Fruit fly (Drosophila melanogaster) whole organism, embryonic: ENCODE data around the gene CG11980.

Source experiments
- Antp ChIP-seq: fragments of 200-800 bp; sonication (Bioruptor generic); optimal IDR thresholded peaks from 3 replicates; lab custom pipeline; 2016; ENCODE audit warnings: missing biosample characterization, missing genetic modification characterization
- Atf3 ChIP-seq: fragments of 200-800 bp; sonication (Bioruptor generic); optimal IDR thresholded peaks from 3 replicates; lab custom pipeline; 2016; ENCODE audit warnings: missing biosample characterization, missing genetic modification characterization
- CG10979 ChIP-seq: fragments of 200-800 bp; sonication (Bioruptor generic); optimal IDR thresholded peaks from 2 replicates; lab custom pipeline; 2018; ENCODE audit warnings: missing biosample characterization, mild to moderate bottlenecking, missing genetic modification characterization, moderate library complexity
- CG11247 ChIP-seq: fragments of 200-800 bp; sonication (Bioruptor generic); IDR thresholded peaks from 2 replicates; pipeline ENCODE4 v1.3.6; 2022; ENCODE audit warnings: missing biosample characterization, missing genetic modification characterization
- CG1233 ChIP-seq: fragments of 200-800 bp; sonication (Bioruptor generic); optimal IDR thresholded peaks from 4 replicates; lab custom pipeline; 2018; ENCODE audit warnings: missing biosample characterization, mild to moderate bottlenecking, missing genetic modification characterization
- CG17328 ChIP-seq: fragments of 200-800 bp; sonication (Bioruptor generic); IDR thresholded peaks from 2 replicates; pipeline ENCODE4 v1.3.6; 2022; ENCODE audit warnings: missing biosample characterization, missing genetic modification characterization
- CG17361 ChIP-seq: fragments of 200-800 bp; sonication (Bioruptor generic); IDR thresholded peaks from 3 replicates; pipeline ENCODE4 v1.3.6; 2022; ENCODE audit warnings: missing biosample characterization, missing genetic modification characterization
- CG18262 ChIP-seq: fragments of 200-800 bp; optimal IDR thresholded peaks from 3 replicates; lab custom pipeline; 2019; ENCODE audit warnings: missing biosample characterization, mild to moderate bottlenecking, missing genetic modification characterization, moderate library complexity
- CG18764 ChIP-seq: fragments of 200-800 bp; sonication (Bioruptor generic); optimal IDR thresholded peaks from 3 replicates; lab custom pipeline; 2016; ENCODE audit warnings: missing biosample characterization, missing genetic modification characterization
- CG30431 ChIP-seq: fragments of 200-800 bp; sonication (Bioruptor generic); optimal IDR thresholded peaks from 2 replicates; lab custom pipeline; 2017; ENCODE audit warnings: missing biosample characterization, missing genetic modification characterization
- CG3407 ChIP-seq: fragments of 200-800 bp; sonication (Bioruptor generic); optimal IDR thresholded peaks from 2 replicates; lab custom pipeline; 2018; ENCODE audit warnings: missing biosample characterization, mild to moderate bottlenecking, missing genetic modification characterization
- CG3838 ChIP-seq: fragments of 200-800 bp; sonication (Bioruptor generic); optimal IDR thresholded peaks from 3 replicates; lab custom pipeline; 2016; ENCODE audit warnings: missing biosample characterization, missing genetic modification characterization
- CG4707 ChIP-seq: fragments of 200-800 bp; sonication (Bioruptor generic); optimal IDR thresholded peaks from 2 replicates; lab custom pipeline; 2018; ENCODE audit warnings: missing biosample characterization, mild to moderate bottlenecking, missing genetic modification characterization, moderate library complexity
- CG6689 ChIP-seq: fragments of 200-800 bp; sonication (Bioruptor generic); IDR thresholded peaks from 2 replicates; pipeline ENCODE4 v1.3.6; 2022; ENCODE audit warnings: missing biosample characterization, missing genetic modification characterization
- CG6854 ChIP-seq: fragments of 200-800 bp; sonication (Bioruptor generic); optimal IDR thresholded peaks from 3 replicates; lab custom pipeline; 2017; ENCODE audit warnings: missing biosample characterization, mild to moderate bottlenecking, missing genetic modification characterization
- CG7372 ChIP-seq: fragments of 200-800 bp; sonication (Bioruptor generic); IDR thresholded peaks from 2 replicates; pipeline ENCODE4 v1.3.6; 2022; ENCODE audit warnings: missing biosample characterization, missing genetic modification characterization
- CG7987 ChIP-seq: fragments of 200-800 bp; sonication (Bioruptor generic); optimal IDR thresholded peaks from 2 replicates; lab custom pipeline; 2018; ENCODE audit warnings: missing biosample characterization, mild to moderate bottlenecking, missing genetic modification characterization, moderate library complexity
- CG8290 ChIP-seq, 3 experiments: fragments of 200-800 bp; sonication (Bioruptor generic); optimal IDR thresholded peaks; 2 replicates each; lab custom pipeline; 2016 to 2019; ENCODE audit warnings: missing biosample characterization in 3 of 3, missing genetic modification characterization in 3 of 3, mild to moderate bottlenecking in 2 of 3, moderate library complexity in 1 of 3
- CTCF ChIP-seq: fragments of 200-800 bp; sonication (Bioruptor generic); optimal IDR thresholded peaks from 2 replicates; lab custom pipeline; 2017; ENCODE audit warnings: missing biosample characterization, mild to moderate bottlenecking, missing genetic modification characterization, moderate library complexity
- Camta ChIP-seq: fragments of 200-800 bp; sonication (Bioruptor generic); optimal IDR thresholded peaks from 2 replicates; lab custom pipeline; 2016; ENCODE audit warnings: missing biosample characterization, missing genetic modification characterization
- GATAe ChIP-seq: fragments of 200-800 bp; sonication (Bioruptor generic); conservative IDR thresholded peaks from 2 replicates; pipeline ENCODE4 v1.3.6; 2022; ENCODE audit warnings: missing biosample characterization, missing genetic modification characterization
- Hand ChIP-seq: fragments of 200-800 bp; sonication (Bioruptor generic); optimal IDR thresholded peaks from 2 replicates; lab custom pipeline; 2017; ENCODE audit warnings: mild to moderate bottlenecking, missing biosample characterization, missing genetic modification reagents, missing genetic modification characterization
- Hr39 ChIP-seq: fragments of >200 bp; optimal IDR thresholded peaks from 2 replicates; lab custom pipeline; 2017
- Lpt ChIP-seq: fragments of >200 bp; optimal IDR thresholded peaks from 2 replicates; lab custom pipeline; 2018; ENCODE audit warnings: missing biosample characterization, missing genetic modification characterization
- Max ChIP-seq: fragments of 200-800 bp; sonication (Bioruptor generic); optimal IDR thresholded peaks from 2 replicates; lab custom pipeline; 2016; ENCODE audit warnings: missing biosample characterization, mild to moderate bottlenecking, missing genetic modification characterization
- Meics ChIP-seq: fragments of 200-800 bp; sonication (Bioruptor generic); optimal IDR thresholded peaks from 2 replicates; lab custom pipeline; 2017; ENCODE audit warnings: missing biosample characterization, mild to moderate bottlenecking, missing genetic modification characterization
- NC2α ChIP-seq: fragments of 200-800 bp; sonication (Bioruptor generic); optimal IDR thresholded peaks from 2 replicates; lab custom pipeline; 2016; ENCODE audit warnings: missing biosample characterization, missing genetic modification characterization
- NC2β ChIP-seq: fragments of 200-800 bp; sonication (Bioruptor generic); optimal IDR thresholded peaks from 2 replicates; lab custom pipeline; 2016; ENCODE audit warnings: missing biosample characterization, missing genetic modification characterization
- Nf-YB ChIP-seq: fragments of 200-800 bp; sonication (Bioruptor generic); optimal IDR thresholded peaks from 3 replicates; lab custom pipeline; 2019; ENCODE audit warnings: missing biosample characterization, mild to moderate bottlenecking, missing genetic modification characterization, moderate library complexity
- Oli ChIP-seq: fragments of 200-800 bp; sonication (Bioruptor generic); optimal IDR thresholded peaks from 2 replicates; lab custom pipeline; 2018; ENCODE audit warnings: missing biosample characterization, mild to moderate bottlenecking, missing genetic modification characterization, moderate library complexity
- Sry-δ ChIP-seq: fragments of 200-800 bp; sonication (Bioruptor generic); optimal IDR thresholded peaks from 2 replicates; lab custom pipeline; 2016; ENCODE audit warnings: missing biosample characterization, missing genetic modification characterization
- Trl ChIP-seq, 3 experiments: fragments of >200 bp in 2 of 3; fragments of 200-800 bp in 1 of 3; sonication (Bioruptor generic) in 1 of 3; optimal IDR thresholded peaks; 2 replicates in 1 of 3; 3 replicates in 2 of 3; lab custom pipeline; 2016 to 2017; ENCODE audit warnings: missing biosample characterization in 1 of 3, missing genetic modification characterization in 1 of 3
- ap ChIP-seq: fragments of 200-800 bp; sonication (Bioruptor generic); IDR thresholded peaks from 2 replicates; pipeline ENCODE4 v1.3.6; 2022; ENCODE audit warnings: missing biosample characterization, missing genetic modification characterization
- ash1 ChIP-seq: fragments of 200-800 bp; sonication (Bioruptor generic); optimal IDR thresholded peaks from 2 replicates; lab custom pipeline; 2018; ENCODE audit warnings: missing biosample characterization, mild to moderate bottlenecking, missing genetic modification characterization
- bbx ChIP-seq: fragments of 200-800 bp; sonication (Bioruptor generic); IDR thresholded peaks from 2 replicates; pipeline ENCODE4 v1.3.6; 2022; ENCODE audit warnings: missing biosample characterization, missing genetic modification characterization; ENCODE audit not compliant: partially characterized antibody
- btn ChIP-seq: fragments of 200-800 bp; sonication (Bioruptor generic); optimal IDR thresholded peaks from 2 replicates; lab custom pipeline; 2016; ENCODE audit warnings: missing biosample characterization, missing genetic modification characterization
- crol ChIP-seq: fragments of 200-800 bp; sonication (Bioruptor generic); IDR thresholded peaks from 2 replicates; pipeline ENCODE4 v1.3.6; 2022; ENCODE audit warnings: missing biosample characterization, missing genetic modification characterization
- ewg ChIP-seq: fragments of 200-800 bp; sonication (Bioruptor generic); optimal IDR thresholded peaks from 3 replicates; lab custom pipeline; 2017; ENCODE audit warnings: mild to moderate bottlenecking, missing biosample characterization, missing genetic modification reagents, missing genetic modification characterization
- fd64A ChIP-seq: fragments of 200-800 bp; sonication (Bioruptor generic); optimal IDR thresholded peaks from 3 replicates; lab custom pipeline; 2018; ENCODE audit warnings: missing biosample characterization, mild to moderate bottlenecking, missing genetic modification characterization
- gt ChIP-seq: fragments of 200-800 bp; sonication (Bioruptor generic); IDR thresholded peaks from 2 replicates; pipeline ENCODE4 v1.3.6; 2022; ENCODE audit warnings: missing biosample characterization, missing genetic modification characterization
- inv ChIP-seq: fragments of 200-800 bp; sonication (Bioruptor generic); IDR thresholded peaks from 2 replicates; pipeline ENCODE4 v1.3.6; 2022; ENCODE audit warnings: missing biosample characterization, missing genetic modification characterization; ENCODE audit not compliant: partially characterized antibody
- jumu ChIP-seq: fragments of 200-800 bp; sonication (Bioruptor generic); optimal IDR thresholded peaks from 3 replicates; lab custom pipeline; 2016; ENCODE audit warnings: missing biosample characterization, missing genetic modification characterization
- kay ChIP-seq: fragments of 200-800 bp; sonication (Bioruptor generic); optimal IDR thresholded peaks from 2 replicates; lab custom pipeline; 2016; ENCODE audit warnings: missing biosample characterization, missing genetic modification characterization
- knrl ChIP-seq: fragments of 200-800 bp; sonication (Bioruptor generic); IDR thresholded peaks from 3 replicates; pipeline ENCODE4 v1.3.6; 2022; ENCODE audit warnings: missing biosample characterization, missing genetic modification characterization; ENCODE audit not compliant: partially characterized antibody
- lola ChIP-seq, 3 experiments: fragments of >200 bp in 2 of 3; fragments of 200-800 bp in 1 of 3; sonication (Bioruptor generic) in 1 of 3; optimal IDR thresholded peaks; 2 replicates each; lab custom pipeline; 2017 to 2019; ENCODE audit warnings: missing biosample characterization in 3 of 3, missing genetic modification characterization in 3 of 3, mild to moderate bottlenecking in 1 of 3, moderate library complexity in 1 of 3
- nerfin-2 ChIP-seq: fragments of 200-800 bp; sonication (Bioruptor generic); IDR thresholded peaks from 2 replicates; pipeline ENCODE4 v1.3.6; 2022; ENCODE audit warnings: missing biosample characterization, missing genetic modification characterization; ENCODE audit not compliant: partially characterized antibody
- slp2 ChIP-seq: fragments of 200-800 bp; sonication (Bioruptor generic); optimal IDR thresholded peaks from 2 replicates; lab custom pipeline; 2016; ENCODE audit warnings: missing biosample characterization, missing genetic modification characterization
- ssp ChIP-seq: fragments of 200-800 bp; sonication (Bioruptor generic); IDR thresholded peaks from 2 replicates; pipeline ENCODE4 v1.3.6; 2022; ENCODE audit warnings: missing biosample characterization, missing genetic modification characterization
- wdn ChIP-seq: fragments of 200-800 bp; sonication (Bioruptor generic); IDR thresholded peaks from 2 replicates; pipeline ENCODE4 v1.3.6; 2022; ENCODE audit warnings: missing biosample characterization, missing genetic modification characterization

The CG11980 gene

DNA sequence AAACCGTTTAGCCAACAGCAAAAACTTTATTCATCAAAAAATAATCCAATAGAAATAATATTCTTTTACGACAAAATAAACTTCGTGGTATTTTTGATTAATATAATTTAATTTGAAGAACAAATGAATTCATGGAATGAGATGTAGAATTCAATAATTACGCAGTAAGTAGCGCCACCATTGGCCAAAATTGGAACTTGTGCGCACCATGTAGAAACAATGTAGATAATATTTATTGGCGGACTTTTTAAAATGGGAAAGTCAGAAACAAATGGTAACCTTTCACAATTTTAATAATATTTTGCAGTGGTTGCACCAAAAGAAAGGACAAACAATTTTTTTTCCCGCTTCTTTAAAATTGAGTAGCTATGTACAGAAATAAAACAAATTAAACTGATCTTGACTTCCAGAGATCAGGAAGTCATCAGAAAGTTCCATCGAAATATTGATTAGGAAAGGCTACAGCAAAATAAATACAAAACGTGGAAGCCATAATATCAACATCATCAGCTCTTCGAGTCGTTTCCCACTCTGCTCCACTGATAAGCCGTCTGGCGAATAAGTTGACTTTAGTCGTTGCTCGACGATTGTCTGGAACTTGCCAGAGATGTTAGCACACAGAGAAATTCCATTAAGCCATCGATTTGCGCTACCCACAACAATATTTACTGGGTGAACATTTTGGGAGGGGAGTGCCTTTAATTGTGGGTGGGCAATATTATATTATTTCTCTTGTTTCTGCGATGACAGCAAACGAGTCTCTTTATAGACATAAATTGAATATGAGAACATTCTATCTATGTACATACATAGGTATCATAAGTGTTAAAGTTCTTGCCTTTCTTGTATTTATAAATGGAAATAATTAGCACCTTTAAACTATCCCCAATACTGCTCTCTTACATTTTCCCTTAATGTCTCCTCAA is 23.7 kb upstream of the CG11980 start (continued):
- TF ChIP-seq ash1 (GFP tag; lab: Kevin White, UChicago) (no peak), CG7372 (GFP tag; lab: Robert Waterston, UW) (no peak), Sry-δ (GFP tag; lab: Kevin White, UChicago) (peak; percentile 6), kay (no peak), CG6689 (GFP tag; lab: Robert Waterston, UW) (no peak), gt (GFP tag; lab: Robert Waterston, UW) (no peak), NC2β (no peak), ap (no peak), CG6854 (GFP tag; lab: Kevin White, UChicago) (peak; percentile 56), Trl (optimal IDR thresholded peaks at IDR 0.05; lab: Kevin White, UChicago) (no peak), Trl (GFP tag; optimal IDR thresholded peaks at IDR 0.05; lab: Kevin White, UChicago) (no peak), CG30431 (GFP tag; lab: Kevin White, UChicago) (no peak), CG18764 (GFP tag; lab: Kevin White, UChicago) (no peak), CG10979 (no peak), CG17328 (GFP tag; lab: Robert Waterston, UW) (no peak), Camta (GFP tag; lab: Kevin White, UChicago) (no peak), nerfin-2 (GFP tag; lab: Robert Waterston, UW) (0 out of 2 replicates have a peak, but pooled peaks have one; percentile 22), Hand (GFP tag; lab: Kevin White, UChicago) (no peak), Atf3 (GFP tag; lab: Kevin White, UChicago) (no peak), CG1233 (GFP tag; lab: Kevin White, UChicago) (peak; percentile 6), fd64A (GFP tag; lab: Kevin White, UChicago) (no peak), CG4707 (no peak), Max (GFP tag; lab: Kevin White, UChicago) (no peak), bbx (no peak), lola (GFP tag; optimal IDR thresholded peaks at IDR 0.05; lab: Kevin White, UChicago) (no peak), CG17361 (GFP tag; lab: Robert Waterston, UW) (peak; percentile 35; the same call in 1 of the 3 replicates), crol (GFP tag; lab: Robert Waterston, UW) (no peak), Hr39 (lab: Kevin White, UChicago) (no peak), jumu (no peak), Lpt (GFP tag; lab: Kevin White, UChicago) (no peak), inv (GFP tag; lab: Robert Waterston, UW) (peak; percentile 36; the same call in 1 of the 2 replicates), btn (no peak), CG11247 (GFP tag; lab: Robert Waterston, UW) (no peak), Oli (tag; lab: Kevin White, UChicago) (no peak), Antp (GFP tag; lab: Kevin White, UChicago) (no peak), Nf-YB (GFP tag; lab: Kevin White, UChicago) (no peak), CG3407 (GFP tag; lab: Kevin White, UChicago) (no peak), NC2α (GFP tag; lab: Kevin White, UChicago) (no peak), GATAe (no peak), ssp (GFP tag; lab: Robert Waterston, UW) (no peak), CG3838 (GFP tag; lab: Kevin White, UChicago) (no peak), CTCF (GFP tag; lab: Kevin White, UChicago) (peak; percentile 98), knrl (GFP tag; lab: Robert Waterston, UW) (peak; percentile 63; the same call in 2 of the 3 replicates), wdn (no peak), CG7987 (GFP tag; lab: Kevin White, UChicago) (no peak), CG8290 (GFP tag; optimal IDR thresholded peaks at IDR 0.05; lab: Kevin White, UChicago) (no peak), CG8290 (tag; optimal IDR thresholded peaks at IDR 0.05; lab: Kevin White, UChicago) (peak in 1 of 2 experiments; percentile 34), Meics (GFP tag; lab: Kevin White, UChicago) (peak; percentile 6), slp2 (GFP tag; lab: Kevin White, UChicago) (no peak), CG18262 (no peak), ewg (no peak)
